Worm (Caenorhabditis elegans) whole organism, young adult: Measurements from ENCODE around the gene R09E10.6.

Experiments
- ceh-100 ChIP-seq: fragments of 200-800 bp; sonication (Bioruptor generic); IDR thresholded peaks from 2 replicates; pipeline ENCODE4 v1.3.6; 2022; ENCODE audit warnings: missing genetic modification reagents, missing genetic modification characterization, missing compliant biosample characterization
- ceh-40 ChIP-seq: fragments of 200-800 bp; sonication (Bioruptor generic); IDR thresholded peaks from 2 replicates; pipeline ENCODE4 v1.3.6; 2022; ENCODE audit warnings: missing genetic modification characterization, missing compliant biosample characterization
- lin-35 ChIP-seq, 3 experiments: fragments of 150-350 bp in 2 of 3; sonication (generic microtip) in 1 of 3; optimal IDR thresholded peaks; 2 replicates each; lab custom pipeline; 2014 to 2018; ENCODE audit warnings: missing biosample characterization in 3 of 3, missing genetic modification characterization in 3 of 3, missing genetic modification reagents in 3 of 3
- lsl-1 ChIP-seq: fragments of 200-800 bp; sonication (Bioruptor generic); optimal IDR thresholded peaks from 2 replicates; lab custom pipeline; 2018; ENCODE audit warnings: mild to moderate bottlenecking, missing genetic modification characterization, moderate library complexity, missing compliant biosample characterization
- repo-1 ChIP-seq: sonication (generic microtip); optimal IDR thresholded peaks from 2 replicates; lab custom pipeline; 2017; ENCODE audit warnings: mild to moderate bottlenecking, missing genetic modification characterization, missing compliant biosample characterization
- ztf-6 ChIP-seq: fragments of 200-800 bp; sonication (Bioruptor generic); IDR thresholded peaks from 2 replicates; pipeline ENCODE4 v1.3.6; 2022; ENCODE audit warnings: missing genetic modification reagents, missing genetic modification characterization, missing compliant biosample characterization

DNA sequence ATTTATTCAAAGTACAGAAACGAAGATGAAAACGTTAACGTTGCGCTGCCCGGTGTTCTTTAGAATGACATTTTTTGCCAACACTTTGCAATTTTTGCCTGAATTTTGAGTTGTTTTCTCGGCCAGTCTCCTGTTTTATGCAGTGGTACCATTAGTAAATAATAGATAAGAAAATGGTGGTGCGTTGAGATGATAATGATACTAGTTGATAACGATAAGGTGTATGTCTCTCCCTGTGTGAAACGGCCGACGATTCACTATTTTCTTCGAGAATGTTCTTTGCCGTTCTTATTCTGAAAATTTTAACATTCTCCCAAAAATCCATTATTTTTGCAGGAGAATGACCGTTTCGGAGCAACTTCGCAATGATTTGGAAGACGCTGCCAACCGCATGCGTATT lies 50.7 kb downstream of the R09E10.6 start, which contains the start of gene tkt-1:
- TF ChIP-seq ceh-100 (GFP tag; lab: Robert Waterston, UW) (no peak), lin-35 (GFP tag; optimal IDR thresholded peaks at IDR 0.05; lab: Kevin White, UChicago) (no peak), lsl-1 (GFP tag; lab: Kevin White, UChicago) (no peak), repo-1 (tag; lab: Kevin White, UChicago) (no peak), ceh-40 (GFP tag; lab: Robert Waterston, UW) (no peak), ztf-6 (GFP tag; lab: Robert Waterston, UW) (no peak)
